Worm (Caenorhabditis elegans) whole organism, young adult: Measurements from ENCODE around the gene K11E4.6.

Source experiments
- B0336.3 ChIP-seq: fragments of 200-800 bp; sonication (Bioruptor generic); IDR thresholded peaks from 2 replicates; pipeline ENCODE4 v1.3.6; 2022; ENCODE audit warnings: missing genetic modification characterization, missing compliant biosample characterization
- C06A6.2 ChIP-seq: fragments of 200-800 bp; sonication (Bioruptor generic); conservative IDR thresholded peaks from 2 replicates; pipeline ENCODE4 v1.3.6; 2022; ENCODE audit warnings: missing genetic modification characterization, missing compliant biosample characterization
- F52B5.7 ChIP-seq: sonication (generic microtip); optimal IDR thresholded peaks from 2 replicates; lab custom pipeline; 2016; ENCODE audit warnings: mild to moderate bottlenecking, missing genetic modification characterization, missing compliant biosample characterization
- atf-7 ChIP-seq: sonication (generic microtip); optimal IDR thresholded peaks from 2 replicates; lab custom pipeline; 2017; ENCODE audit warnings: mild to moderate bottlenecking, missing genetic modification characterization, missing compliant biosample characterization
- attf-5 ChIP-seq: fragments of 200-800 bp; sonication (Bioruptor generic); optimal IDR thresholded peaks from 2 replicates; lab custom pipeline; 2018; ENCODE audit warnings: mild to moderate bottlenecking, missing genetic modification characterization, missing compliant biosample characterization
- attf-6 ChIP-seq: fragments of 200-800 bp; sonication (Bioruptor generic); IDR thresholded peaks from 2 replicates; pipeline ENCODE4 v1.3.6; 2022; ENCODE audit warnings: missing genetic modification reagents, missing genetic modification characterization, missing compliant biosample characterization
- bed-1 ChIP-seq: fragments of 200-800 bp; sonication (Bioruptor generic); IDR thresholded peaks from 2 replicates; pipeline ENCODE4 v1.3.6; 2022; ENCODE audit warnings: missing genetic modification reagents, missing genetic modification characterization, missing compliant biosample characterization
- cebp-1 ChIP-seq, 2 experiments: fragments of 200-800 bp in 1 of 2; sonication (Bioruptor generic) in 1 of 2; sonication (generic microtip) in 1 of 2; IDR thresholded peaks in 1 of 2; optimal IDR thresholded peaks in 1 of 2; 2 replicates each; pipeline versions ENCODE4 v1.3.6 to Lab custom; 2017 to 2022; ENCODE audit warnings: missing compliant biosample characterization in 2 of 2, missing genetic modification characterization in 2 of 2, mild to moderate bottlenecking in 1 of 2, missing genetic modification reagents in 1 of 2, moderate library complexity in 1 of 2
- ceh-100 ChIP-seq: fragments of 200-800 bp; sonication (Bioruptor generic); IDR thresholded peaks from 2 replicates; pipeline ENCODE4 v1.3.6; 2022; ENCODE audit warnings: missing genetic modification reagents, missing genetic modification characterization, missing compliant biosample characterization
- ceh-27 ChIP-seq: fragments of 200-800 bp; sonication (Bioruptor generic); optimal IDR thresholded peaks from 2 replicates; lab custom pipeline; 2018; ENCODE audit warnings: mild to moderate bottlenecking, missing genetic modification characterization, moderate library complexity, missing compliant biosample characterization
- ceh-40 ChIP-seq: fragments of 200-800 bp; sonication (Bioruptor generic); IDR thresholded peaks from 2 replicates; pipeline ENCODE4 v1.3.6; 2022; ENCODE audit warnings: missing genetic modification characterization, missing compliant biosample characterization
- ceh-91 ChIP-seq: fragments of 200-800 bp; sonication (Bioruptor generic); IDR thresholded peaks from 2 replicates; pipeline ENCODE4 v1.3.6; 2022; ENCODE audit warnings: missing genetic modification reagents, missing genetic modification characterization, missing compliant biosample characterization
- chd-7 ChIP-seq: sonication (generic microtip); optimal IDR thresholded peaks from 2 replicates; lab custom pipeline; 2016; ENCODE audit warnings: mild to moderate bottlenecking, missing genetic modification characterization, moderate library complexity, missing compliant biosample characterization
- die-1 ChIP-seq: sonication (generic microtip); optimal IDR thresholded peaks from 2 replicates; lab custom pipeline; 2016; ENCODE audit warnings: missing genotype, mild to moderate bottlenecking, missing genetic modification characterization, missing compliant biosample characterization
- dox-1 ChIP-seq: fragments of 200-800 bp; sonication (Bioruptor generic); IDR thresholded peaks from 2 replicates; pipeline ENCODE4 v1.3.6; 2022; ENCODE audit warnings: missing genetic modification reagents, missing genetic modification characterization, missing compliant biosample characterization
- efl-1 ChIP-seq: fragments of 150-350 bp; optimal IDR thresholded peaks from 2 replicates; lab custom pipeline; 2014; ENCODE audit warnings: missing biosample characterization, missing genetic modification reagents, missing genetic modification characterization
- egl-44 ChIP-seq: fragments of 200-800 bp; sonication (Bioruptor generic); IDR thresholded peaks from 2 replicates; pipeline ENCODE4 v1.3.6; 2022; ENCODE audit warnings: missing genetic modification reagents, missing genetic modification characterization, missing compliant biosample characterization
- egrh-3 ChIP-seq: fragments of 200-800 bp; sonication (Bioruptor generic); IDR thresholded peaks from 2 replicates; pipeline ENCODE4 v1.3.6; 2022; ENCODE audit warnings: missing genetic modification reagents, missing genetic modification characterization, missing compliant biosample characterization
- fkh-3 ChIP-seq: sonication (generic microtip); optimal IDR thresholded peaks from 2 replicates; lab custom pipeline; 2016; ENCODE audit warnings: mild to moderate bottlenecking, missing genetic modification characterization, missing compliant biosample characterization
- him-1 ChIP-seq: sonication (generic microtip); optimal IDR thresholded peaks from 2 replicates; lab custom pipeline; 2016; ENCODE audit warnings: missing genotype, missing genetic modification reagents, missing genetic modification characterization, missing compliant biosample characterization
- hmg-1.2 ChIP-seq: fragments of 200-800 bp; sonication (Bioruptor generic); IDR thresholded peaks from 2 replicates; pipeline ENCODE4 v1.3.6; 2022; ENCODE audit warnings: missing genetic modification reagents, missing genetic modification characterization, missing compliant biosample characterization
- lag-1 ChIP-seq: fragments of 200-800 bp; sonication (Bioruptor generic); IDR thresholded peaks from 2 replicates; pipeline ENCODE4 v1.3.6; 2022; ENCODE audit warnings: missing genetic modification reagents, missing genetic modification characterization, missing compliant biosample characterization
- let-526 ChIP-seq: fragments of 200-800 bp; sonication (Bioruptor generic); IDR thresholded peaks from 2 replicates; pipeline ENCODE4 v1.3.6; 2022; ENCODE audit warnings: missing genetic modification reagents, missing genetic modification characterization, missing compliant biosample characterization
- let-607 ChIP-seq, 2 experiments: fragments of 200-800 bp in 1 of 2; sonication (Bioruptor generic) in 1 of 2; sonication (generic microtip) in 1 of 2; optimal IDR thresholded peaks; 2 replicates each; lab custom pipeline; 2016 to 2018; ENCODE audit warnings: mild to moderate bottlenecking in 2 of 2, missing compliant biosample characterization in 2 of 2, missing genetic modification characterization in 2 of 2, moderate library complexity in 2 of 2, missing genotype in 1 of 2
- lin-35 ChIP-seq, 3 experiments: fragments of 150-350 bp in 2 of 3; sonication (generic microtip) in 1 of 3; optimal IDR thresholded peaks; 2 replicates each; lab custom pipeline; 2014 to 2018; ENCODE audit warnings: missing biosample characterization in 3 of 3, missing genetic modification characterization in 3 of 3, missing genetic modification reagents in 3 of 3
- lin-54 ChIP-seq: fragments of 200-800 bp; sonication (Bioruptor generic); optimal IDR thresholded peaks from 2 replicates; lab custom pipeline; 2018; ENCODE audit warnings: mild to moderate bottlenecking, missing genetic modification characterization, missing compliant biosample characterization
- madf-6 ChIP-seq: fragments of 200-800 bp; sonication (Bioruptor generic); IDR thresholded peaks from 2 replicates; pipeline ENCODE4 v1.3.6; 2022; ENCODE audit warnings: missing genetic modification reagents, missing genetic modification characterization, missing compliant biosample characterization
- mcd-1 ChIP-seq: fragments of 200-800 bp; sonication (Bioruptor generic); IDR thresholded peaks from 2 replicates; pipeline ENCODE4 v1.3.6; 2022; ENCODE audit warnings: missing genetic modification reagents, missing genetic modification characterization, missing compliant biosample characterization
- mel-28 ChIP-seq: sonication (generic microtip); optimal IDR thresholded peaks from 2 replicates; lab custom pipeline; 2016; ENCODE audit warnings: borderline replicate concordance, mild to moderate bottlenecking, missing genetic modification characterization, missing compliant biosample characterization
- mxl-1 ChIP-seq: sonication (generic microtip); optimal IDR thresholded peaks from 2 replicates; lab custom pipeline; 2016; ENCODE audit warnings: missing genetic modification characterization, missing compliant biosample characterization
- nfyb-1 ChIP-seq: fragments of 200-800 bp; sonication (Bioruptor generic); IDR thresholded peaks from 2 replicates; pipeline ENCODE4 v1.3.6; 2022; ENCODE audit warnings: missing genetic modification reagents, missing genetic modification characterization, missing compliant biosample characterization
- nhr-179 ChIP-seq: sonication (generic microtip); optimal IDR thresholded peaks from 2 replicates; lab custom pipeline; 2016; ENCODE audit warnings: mild to moderate bottlenecking, missing genetic modification characterization, missing compliant biosample characterization
- nhr-80 ChIP-seq: sonication (generic microtip); optimal IDR thresholded peaks from 2 replicates; lab custom pipeline; 2016; ENCODE audit warnings: missing genetic modification characterization, missing compliant biosample characterization
- pha-4 ChIP-seq: fragments of 150-350 bp; sonication (generic microtip); optimal IDR thresholded peaks from 2 replicates; lab custom pipeline; 2014; ENCODE audit warnings: missing biosample characterization, missing genetic modification reagents, missing genetic modification characterization
- rcor-1 ChIP-seq: fragments of 200-800 bp; sonication (Bioruptor generic); IDR thresholded peaks from 2 replicates; pipeline ENCODE4 v1.3.6; 2022; ENCODE audit warnings: missing genetic modification reagents, missing genetic modification characterization, missing compliant biosample characterization
- rec-8 ChIP-seq, 2 experiments: sonication (generic microtip); optimal IDR thresholded peaks; 2 replicates each; lab custom pipeline; 2016; ENCODE audit warnings: mild to moderate bottlenecking in 2 of 2, missing genetic modification characterization in 2 of 2, missing genetic modification reagents in 2 of 2, missing genotype in 2 of 2, missing biosample characterization in 1 of 2, missing compliant biosample characterization in 1 of 2, moderate library complexity in 1 of 2
- repo-1 ChIP-seq: sonication (generic microtip); optimal IDR thresholded peaks from 2 replicates; lab custom pipeline; 2017; ENCODE audit warnings: mild to moderate bottlenecking, missing genetic modification characterization, missing compliant biosample characterization
- sdz-38 ChIP-seq: sonication (generic microtip); optimal IDR thresholded peaks from 2 replicates; lab custom pipeline; 2016; ENCODE audit warnings: missing genotype, missing genetic modification characterization, missing compliant biosample characterization
- sptf-2 ChIP-seq: fragments of 200-800 bp; sonication (Bioruptor generic); optimal IDR thresholded peaks from 2 replicates; lab custom pipeline; 2018; ENCODE audit warnings: mild to moderate bottlenecking, missing genetic modification characterization, missing compliant biosample characterization
- tbp1 ChIP-seq: fragments of 200-800 bp; sonication (Bioruptor generic); optimal IDR thresholded peaks from 2 replicates; lab custom pipeline; 2018; ENCODE audit warnings: mild to moderate bottlenecking, missing genetic modification characterization, missing compliant biosample characterization
- unc-62 ChIP-seq: fragments of 150-350 bp; optimal IDR thresholded peaks from 2 replicates; lab custom pipeline; 2014; ENCODE audit warnings: missing biosample characterization, missing genetic modification reagents, missing genetic modification characterization
- zfh-2 ChIP-seq: fragments of 200-800 bp; sonication (Bioruptor generic); conservative IDR thresholded peaks from 2 replicates; pipeline ENCODE4 v1.3.6; 2022; ENCODE audit warnings: missing genetic modification reagents, missing genetic modification characterization, missing compliant biosample characterization
- zim-3 ChIP-seq: sonication (generic microtip); optimal IDR thresholded peaks from 2 replicates; lab custom pipeline; 2017; ENCODE audit warnings: mild to moderate bottlenecking, missing genetic modification characterization, moderate library complexity, missing compliant biosample characterization
- ztf-18 ChIP-seq: sonication (generic microtip); optimal IDR thresholded peaks from 2 replicates; lab custom pipeline; 2016; ENCODE audit warnings: missing genotype, mild to moderate bottlenecking, missing genetic modification characterization, missing compliant biosample characterization
- ztf-25 ChIP-seq: fragments of 200-800 bp; sonication (Bioruptor generic); IDR thresholded peaks from 2 replicates; pipeline ENCODE4 v1.3.6; 2022; ENCODE audit warnings: missing genetic modification reagents, missing genetic modification characterization, missing compliant biosample characterization
- ztf-28 ChIP-seq: fragments of 200-800 bp; sonication (Bioruptor generic); IDR thresholded peaks from 2 replicates; pipeline ENCODE4 v1.3.6; 2022; ENCODE audit warnings: missing genetic modification reagents, missing genetic modification characterization, missing compliant biosample characterization
- ztf-3 ChIP-seq: fragments of 200-800 bp; sonication (Bioruptor generic); optimal IDR thresholded peaks from 2 replicates; lab custom pipeline; 2018; ENCODE audit warnings: mild to moderate bottlenecking, missing genetic modification characterization, missing compliant biosample characterization

K11E4.6 gene

DNA sequence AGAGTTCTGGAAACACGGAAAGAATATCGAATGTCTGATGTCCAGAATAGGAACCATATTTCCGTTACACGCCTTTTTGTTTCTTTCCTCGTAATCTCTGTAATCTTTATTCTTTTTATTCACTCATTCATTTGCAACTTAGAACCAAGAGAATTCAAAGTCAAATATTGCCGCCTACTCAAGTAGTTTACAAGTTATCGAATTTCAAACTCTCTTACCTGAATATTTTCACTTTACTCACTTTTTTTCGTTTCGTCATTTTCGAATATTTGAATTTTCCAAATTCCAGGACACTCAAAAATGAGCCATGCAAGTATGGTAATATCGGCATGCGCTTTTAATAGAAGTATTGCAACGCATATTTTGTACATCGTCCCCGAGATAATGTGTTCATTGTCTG, at the start of gene K11E4.6:
Gene K11E4.6, plus strand, starts transcription at position 301 of the 400 bp plus-strand sequence.
- TF ChIP-seq egl-44 (GFP tag; lab: Robert Waterston, UW): no peak
- no peak for TF ChIP-seq mel-28 (tag; lab: Kevin White, UChicago)
- TF ChIP-seq repo-1 (tag; lab: Kevin White, UChicago): no peak
- TF ChIP-seq ztf-25: no peak
- no peak for TF ChIP-seq rec-8 (tag; optimal IDR thresholded peaks at IDR 0.05; lab: Kevin White, UChicago)
- TF ChIP-seq tbp1 (GFP tag; lab: Kevin White, UChicago): no peak
- no peak for TF ChIP-seq egrh-3 (GFP tag; lab: Robert Waterston, UW)
- TF ChIP-seq nfyb-1 (GFP tag; lab: Robert Waterston, UW): no peak
- TF ChIP-seq pha-4: no peak
- no peak for TF ChIP-seq ztf-28 (GFP tag; lab: Robert Waterston, UW)
- TF ChIP-seq, all 124 proteins: peak for 0

DNA sequence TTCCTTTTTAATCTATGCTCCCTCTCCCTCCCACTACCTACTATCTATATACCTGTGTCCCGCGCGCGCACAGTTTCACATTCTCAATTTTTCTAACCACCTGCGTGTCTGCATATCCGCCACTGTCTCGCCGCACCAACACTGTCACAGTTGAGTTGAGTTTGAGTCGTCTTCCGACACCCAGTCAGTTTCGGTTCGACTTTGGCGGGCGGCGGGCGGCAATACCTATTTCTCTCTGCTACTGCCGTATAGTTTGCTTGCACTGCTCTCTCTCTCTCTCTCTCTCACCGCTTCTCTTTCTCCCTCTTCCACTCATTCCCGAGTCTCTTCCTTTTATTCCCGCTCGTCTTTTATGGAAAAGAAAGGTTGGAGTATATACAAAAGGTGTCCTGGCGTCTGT, 49.0 kb upstream of the K11E4.6 start:
- TF ChIP-seq lin-54 (no peak), ceh-40 (GFP tag; lab: Robert Waterston, UW) (no peak), ztf-18 (tag; lab: Kevin White, UChicago) (peak; percentile 6), nhr-179 (no peak), sdz-38 (tag; lab: Kevin White, UChicago) (no peak), F52B5.7 (tag; lab: Kevin White, UChicago) (no peak), ceh-91 (no peak), lag-1 (GFP tag; lab: Robert Waterston, UW) (no peak), attf-5 (peak; percentile 44), mcd-1 (GFP tag; lab: Robert Waterston, UW) (no peak), hmg-1.2 (peak; percentile 71; the same call in 1 of the 2 replicates), tbp1 (GFP tag; lab: Kevin White, UChicago) (peak; percentile 28), dox-1 (peak; percentile 82), nfyb-1 (GFP tag; lab: Robert Waterston, UW) (no peak), efl-1 (peak; percentile 29), let-607 (tag; optimal IDR thresholded peaks at IDR 0.05; lab: Kevin White, UChicago) (no peak), ztf-3 (GFP tag; lab: Kevin White, UChicago) (no peak), egl-44 (GFP tag; lab: Robert Waterston, UW) (peak; percentile 62; the same call in 1 of the 2 replicates), ceh-100 (GFP tag; lab: Robert Waterston, UW) (no peak), zfh-2 (GFP tag; lab: Robert Waterston, UW) (peak; percentile 88), lin-35 (GFP tag; optimal IDR thresholded peaks at IDR 0.05; lab: Kevin White, UChicago) (no peak), bed-1 (no peak), die-1 (tag; lab: Kevin White, UChicago) (peak; percentile 10), unc-62 (peak; percentile 21), let-526 (no peak), him-1 (tag; lab: Kevin White, UChicago) (no peak), chd-7 (tag; lab: Kevin White, UChicago) (peak; percentile 35), sptf-2 (GFP tag; lab: Kevin White, UChicago) (no peak), egrh-3 (GFP tag; lab: Robert Waterston, UW) (peak; percentile 56; the same call in 1 of the 2 replicates), fkh-3 (tag; lab: Kevin White, UChicago) (no peak), ceh-27 (peak; percentile 8), attf-6 (GFP tag; lab: Robert Waterston, UW) (no peak), rcor-1 (no peak), C06A6.2 (GFP tag; lab: Robert Waterston, UW) (no peak), nhr-80 (tag; lab: Kevin White, UChicago) (peak; percentile 74), madf-6 (GFP tag; lab: Robert Waterston, UW) (peak; percentile 53), zim-3 (tag; lab: Kevin White, UChicago) (no peak), mxl-1 (no peak), cebp-1 (GFP tag; IDR thresholded peaks at IDR 0.05; lab: Robert Waterston, UW) (peak; percentile 13; the same call in 1 of the 2 replicates), cebp-1 (tag; optimal IDR thresholded peaks at IDR 0.05; lab: Kevin White, UChicago) (peak; percentile 13), atf-7 (tag; lab: Kevin White, UChicago) (peak; percentile 33), B0336.3 (GFP tag; lab: Robert Waterston, UW) (peak; percentile 58; the same call in 1 of the 2 replicates)
- TF ChIP-seq, all 124 proteins: peak for 18
